Worm (Caenorhabditis elegans) whole organism, L4 larva: ENCODE measurements around the gene srab-7.

Experiments used
- nhr-41 ChIP-seq: fragments of 200-800 bp; sonication (Bioruptor generic); IDR thresholded peaks from 2 replicates; pipeline ENCODE4 v1.3.6; 2022; ENCODE audit warnings: missing genetic modification reagents, missing genetic modification characterization, missing compliant biosample characterization
- unc-39 ChIP-seq: sonication (generic microtip); optimal IDR thresholded peaks from 2 replicates; lab custom pipeline; 2017; ENCODE audit warnings: missing biosample characterization, missing genetic modification characterization

ce11 chrV:3176161-3176560 is 21.2 kb upstream of the srab-7 start, which contains the start of gene srab-8:
- TF ChIP-seq unc-39 (tag; lab: Kevin White, UChicago), result no peak
- TF ChIP-seq nhr-41 (GFP tag; lab: Robert Waterston, UW), result no peak
